Worm (Caenorhabditis elegans): ENCODE results near the gene shk-1.

shk-1 gene

DNA sequence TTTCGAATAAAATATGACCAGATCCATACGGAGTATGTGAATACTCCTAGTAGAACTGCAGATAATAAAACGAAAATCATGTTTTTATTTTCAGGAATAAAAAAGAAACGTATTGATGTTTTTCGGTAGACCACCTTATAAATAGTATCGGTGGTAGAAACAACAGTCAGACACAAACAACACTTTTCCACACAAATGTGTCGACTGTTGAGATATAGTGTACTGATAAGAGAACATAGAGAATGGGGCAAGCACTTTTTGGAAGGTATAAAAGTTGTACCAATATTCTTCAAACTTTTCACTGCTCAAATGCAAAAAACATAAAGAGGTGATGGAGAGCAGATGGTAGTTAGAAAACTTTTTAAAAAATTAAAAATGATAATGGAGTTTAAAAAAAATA, 44.6 kb downstream of the shk-1 start, which contains the start of gene cyp-13A6:
cyp-13A6 (minus strand) TSS at position 180 of the 400 bp plus-strand sequence.
- no peak for TF ChIP-seq aly-1 (tag; optimal IDR thresholded peaks at IDR 0.05)
- TF ChIP-seq ceh-13 (GFP tag; optimal IDR thresholded peaks at IDR 0.05): no peak

DNA sequence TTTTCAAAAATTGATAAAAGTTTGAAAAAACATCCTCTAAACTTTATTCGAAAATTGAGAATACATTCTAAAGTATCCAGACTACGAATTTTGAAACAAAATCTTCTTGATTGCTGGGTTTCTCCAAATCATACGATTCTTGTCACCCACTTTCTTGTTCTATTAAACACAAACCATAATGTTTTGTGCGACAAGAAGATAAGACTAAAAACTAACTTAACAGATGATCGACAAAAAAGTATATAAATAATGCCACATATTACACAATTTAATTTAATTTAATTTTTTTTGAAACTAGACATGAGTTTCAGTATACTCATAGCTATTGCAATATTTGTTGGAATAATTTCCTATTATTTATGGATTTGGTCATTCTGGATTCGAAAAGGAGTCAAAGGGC, 45.3 kb downstream of the shk-1 start, which contains the start of gene cyp-13A7:
cyp-13A7 (plus strand) TSS at position 301 of the 400 bp plus-strand sequence.
- TF ChIP-seq hnd-1 (tag; optimal IDR thresholded peaks at IDR 0.05) (no peak), B0310.2 (tag; optimal IDR thresholded peaks at IDR 0.05) (no peak)

DNA sequence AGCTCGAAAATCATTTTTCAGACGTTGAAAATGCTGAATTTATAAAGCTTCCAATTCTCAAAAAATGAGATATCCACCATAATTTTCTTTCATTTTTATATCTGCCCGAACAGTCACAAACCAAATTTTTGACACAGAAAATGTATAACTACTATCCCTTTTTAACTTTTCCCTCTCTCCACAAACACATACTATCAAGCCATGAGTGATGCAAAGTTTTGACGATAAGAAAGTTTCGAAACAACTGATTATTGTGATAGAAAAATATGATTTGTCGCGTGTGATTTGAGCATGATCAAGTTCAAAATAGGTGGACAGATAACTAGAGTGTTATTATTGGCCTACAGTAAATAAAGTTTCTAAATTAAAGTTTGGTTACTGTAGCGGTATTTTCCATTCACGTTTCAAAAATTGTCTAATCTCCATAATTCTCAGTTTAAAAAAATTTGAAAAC, 49.5 kb downstream of the shk-1 start, which contains the start of gene cyp-13A8:
cyp-13A8 (minus strand) TSS at position 51 of the 454 bp plus-strand sequence.
- TF ChIP-seq ceh-13 (GFP tag; optimal IDR thresholded peaks at IDR 0.05) (no peak), tbx-37 (GFP tag; conservative IDR thresholded peaks at IDR 0.05) (no peak), tra-4 (tag; optimal IDR thresholded peaks at IDR 0.05) (no peak), sea-1 (GFP tag; conservative IDR thresholded peaks at IDR 0.05) (no peak)

Data from whole organism, early embryonic.